Worm (Caenorhabditis elegans) whole organism, mixed stage, embryonic: ENCODE measurements around the gene T18D3.5.
A peak's percentile ranks its signal among the peaks of the same experiment; 100 is the strongest.

Experiments used
- M03D4.4 ChIP-seq: sonication (generic microtip); optimal IDR thresholded peaks from 2 replicates; lab custom pipeline; 2017; ENCODE audit warnings: mild to moderate bottlenecking, missing genetic modification characterization, missing compliant biosample characterization
- bed-3 ChIP-seq: fragments of 200-800 bp; sonication (Bioruptor generic); optimal IDR thresholded peaks from 3 replicates; lab custom pipeline; 2018; ENCODE audit warnings: mild to moderate bottlenecking, missing genetic modification characterization, moderate library complexity, missing compliant biosample characterization
- blmp-1 ChIP-seq: fragments of 150-350 bp; optimal IDR thresholded peaks from 2 replicates; lab custom pipeline; 2014; ENCODE audit warnings: missing biosample characterization, missing genetic modification characterization
- ceh-39 ChIP-seq: fragments of 150-350 bp; optimal IDR thresholded peaks from 2 replicates; lab custom pipeline; 2014; ENCODE audit warnings: missing biosample characterization, missing genetic modification characterization
- ceh-43 ChIP-seq: fragments of 200-800 bp; sonication (Bioruptor generic); optimal IDR thresholded peaks from 2 replicates; lab custom pipeline; 2018; ENCODE audit warnings: mild to moderate bottlenecking, missing genetic modification characterization, moderate library complexity, missing compliant biosample characterization
- ceh-83 ChIP-seq: fragments of 200-800 bp; sonication (Bioruptor generic); optimal IDR thresholded peaks from 2 replicates; lab custom pipeline; 2018; ENCODE audit warnings: mild to moderate bottlenecking, missing genetic modification characterization, missing compliant biosample characterization
- ces-1 ChIP-seq: fragments of 150-350 bp; optimal IDR thresholded peaks from 2 replicates; lab custom pipeline; 2014; ENCODE audit warnings: missing biosample characterization, missing genetic modification reagents, missing genetic modification characterization
- cnd-1 ChIP-seq: fragments of 200-800 bp; sonication (Bioruptor generic); optimal IDR thresholded peaks from 2 replicates; lab custom pipeline; 2018; ENCODE audit warnings: mild to moderate bottlenecking, missing genetic modification characterization, missing compliant biosample characterization
- drap-1 ChIP-seq: fragments of 200-800 bp; sonication (Bioruptor generic); optimal IDR thresholded peaks from 3 replicates; lab custom pipeline; 2018; ENCODE audit warnings: mild to moderate bottlenecking, missing genetic modification characterization, missing compliant biosample characterization
- elt-1 ChIP-seq: sonication (generic microtip); optimal IDR thresholded peaks from 2 replicates; lab custom pipeline; 2017; ENCODE audit warnings: missing genetic modification characterization, mild to moderate bottlenecking, missing compliant biosample characterization, antibody characterized with exemption, moderate library complexity, borderline replicate concordance; ENCODE audit not compliant: insufficient read depth
- elt-3 ChIP-seq: fragments of 150-350 bp; optimal IDR thresholded peaks from 2 replicates; lab custom pipeline; 2014; ENCODE audit warnings: missing biosample characterization, missing genetic modification characterization
- flh-1 ChIP-seq: fragments of 200-800 bp; sonication (Bioruptor generic); optimal IDR thresholded peaks from 2 replicates; lab custom pipeline; 2018; ENCODE audit warnings: mild to moderate bottlenecking, missing genetic modification characterization, moderate library complexity, missing compliant biosample characterization
- ham-2 ChIP-seq: fragments of 200-800 bp; sonication (Bioruptor generic); optimal IDR thresholded peaks from 2 replicates; lab custom pipeline; 2018; ENCODE audit warnings: mild to moderate bottlenecking, missing genetic modification characterization, missing compliant biosample characterization
- hlh-1 ChIP-seq: fragments of 150-350 bp; optimal IDR thresholded peaks from 2 replicates; lab custom pipeline; 2014; ENCODE audit warnings: missing biosample characterization, missing genetic modification reagents, missing genetic modification characterization
- lin-13 ChIP-seq: fragments of 150-350 bp; optimal IDR thresholded peaks from 2 replicates; lab custom pipeline; 2014; ENCODE audit warnings: missing biosample characterization, missing genetic modification characterization
- lin-32 ChIP-seq: fragments of 200-800 bp; sonication (Bioruptor generic); optimal IDR thresholded peaks from 2 replicates; lab custom pipeline; 2018; ENCODE audit warnings: mild to moderate bottlenecking, missing genetic modification characterization, missing compliant biosample characterization
- lsy-2 ChIP-seq: fragments of 150-350 bp; optimal IDR thresholded peaks from 2 replicates; lab custom pipeline; 2014; ENCODE audit warnings: missing biosample characterization, missing genetic modification characterization
- mab-5 ChIP-seq: fragments of 150-350 bp; optimal IDR thresholded peaks from 2 replicates; lab custom pipeline; 2014; ENCODE audit warnings: missing biosample characterization, missing genetic modification characterization
- mep-1 ChIP-seq: fragments of 150-350 bp; optimal IDR thresholded peaks from 2 replicates; lab custom pipeline; 2017; ENCODE audit warnings: missing biosample characterization, missing genetic modification reagents, missing genetic modification characterization, inconsistent platforms
- mls-2 ChIP-seq: sonication (generic microtip); optimal IDR thresholded peaks from 2 replicates; lab custom pipeline; 2016; ENCODE audit warnings: mild to moderate bottlenecking, missing genetic modification characterization, moderate library complexity, missing compliant biosample characterization
- nhr-12 ChIP-seq: fragments of 150-350 bp; optimal IDR thresholded peaks from 2 replicates; lab custom pipeline; 2014; ENCODE audit warnings: missing biosample characterization, missing genetic modification characterization
- nhr-2 ChIP-seq: fragments of 150-350 bp; optimal IDR thresholded peaks from 2 replicates; lab custom pipeline; 2014; ENCODE audit warnings: missing biosample characterization, missing genetic modification characterization
- nhr-237 ChIP-seq: fragments of 150-350 bp; optimal IDR thresholded peaks from 2 replicates; lab custom pipeline; 2014; ENCODE audit warnings: missing biosample characterization, missing genetic modification characterization
- nhr-28 ChIP-seq: fragments of 150-350 bp; optimal IDR thresholded peaks from 2 replicates; lab custom pipeline; 2014; ENCODE audit warnings: missing biosample characterization, missing genetic modification characterization
- nhr-76 ChIP-seq: sonication (generic microtip); optimal IDR thresholded peaks from 2 replicates; lab custom pipeline; 2017; ENCODE audit warnings: missing biosample characterization, missing genetic modification characterization
- pha-4 ChIP-seq: fragments of 150-350 bp; optimal IDR thresholded peaks from 2 replicates; lab custom pipeline; 2018; ENCODE audit warnings: missing biosample characterization, missing genetic modification reagents, missing genetic modification characterization
- sem-2 ChIP-seq: fragments of 200-800 bp; sonication (Bioruptor generic); optimal IDR thresholded peaks from 2 replicates; lab custom pipeline; 2018; ENCODE audit warnings: mild to moderate bottlenecking, missing genetic modification characterization, missing compliant biosample characterization
- snpc-4 ChIP-seq: fragments of 150-350 bp; optimal IDR thresholded peaks from 2 replicates; lab custom pipeline; 2014; ENCODE audit warnings: missing biosample characterization, missing genetic modification characterization
- sptf-1 ChIP-seq: sonication (generic microtip); optimal IDR thresholded peaks from 2 replicates; lab custom pipeline; 2017; ENCODE audit warnings: mild to moderate bottlenecking, missing genetic modification characterization, moderate library complexity, missing compliant biosample characterization
- tbx-8 ChIP-seq: fragments of 200-800 bp; sonication (Bioruptor generic); optimal IDR thresholded peaks from 2 replicates; lab custom pipeline; 2018; ENCODE audit warnings: mild to moderate bottlenecking, missing genetic modification characterization, moderate library complexity, missing compliant biosample characterization
- unc-120 ChIP-seq: sonication (generic microtip); optimal IDR thresholded peaks from 2 replicates; lab custom pipeline; 2017; ENCODE audit warnings: missing genetic modification characterization, missing compliant biosample characterization; ENCODE audit not compliant: poor library complexity, severe bottlenecking
- unc-39 ChIP-seq: fragments of 150-350 bp; optimal IDR thresholded peaks from 2 replicates; lab custom pipeline; 2014; ENCODE audit warnings: missing biosample characterization, missing genetic modification characterization
- unc-62 ChIP-seq: fragments of 150-350 bp; optimal IDR thresholded peaks from 2 replicates; lab custom pipeline; 2014; ENCODE audit warnings: missing biosample characterization, missing genetic modification reagents, missing genetic modification characterization
- zip-8 ChIP-seq: fragments of 150-350 bp; optimal IDR thresholded peaks from 2 replicates; lab custom pipeline; 2014; ENCODE audit warnings: missing biosample characterization, missing genetic modification characterization
- ztf-11 ChIP-seq: fragments of 150-350 bp; optimal IDR thresholded peaks from 2 replicates; lab custom pipeline; 2014; ENCODE audit warnings: missing biosample characterization, missing genetic modification characterization

The T18D3.5 gene

DNA sequence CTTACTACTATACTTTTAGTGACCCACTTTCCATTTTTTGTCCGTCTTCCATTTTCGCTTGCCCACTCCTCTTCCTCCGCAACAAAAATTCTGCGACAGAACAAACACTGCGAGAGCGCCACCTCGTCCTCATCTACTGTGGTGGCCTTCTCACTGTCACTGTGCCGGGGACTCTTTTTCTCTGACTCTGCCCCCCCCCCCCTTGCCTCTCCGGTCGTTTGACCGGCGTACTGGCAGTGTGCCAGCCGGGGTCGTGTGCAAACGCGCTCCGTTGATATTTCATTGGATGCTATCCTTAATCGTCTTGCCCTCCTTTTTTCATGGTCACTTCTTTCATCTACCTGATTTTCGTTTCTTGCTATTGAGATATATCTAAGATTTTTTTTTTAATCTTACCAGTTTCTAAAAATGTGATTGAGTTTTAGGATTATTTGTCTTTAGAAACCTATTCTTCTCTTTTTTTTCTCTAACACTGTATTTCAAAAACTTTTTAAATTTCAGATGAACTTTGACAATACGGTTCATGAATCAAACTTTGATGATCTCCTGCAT lies 16.9 kb downstream of the T18D3.5 start, which contains the start of gene atf-6:
Gene atf-6 (plus strand): TSS at position 502 of the 552 bp plus-strand sequence.
- TF ChIP-seq ham-2 (peak; percentile 25), nhr-28 (tag; lab: Kevin White, UChicago) (no peak), nhr-76 (no peak), ceh-83 (no peak), lin-13 (tag; lab: Kevin White, UChicago) (peak; percentile 64), sptf-1 (tag; lab: Kevin White, UChicago) (peak; percentile 78), nhr-2 (tag; lab: Kevin White, UChicago) (peak; percentile 46), blmp-1 (tag; lab: Kevin White, UChicago) (no peak), mep-1 (tag; lab: Kevin White, UChicago) (peak; percentile 47), flh-1 (GFP tag; lab: Kevin White, UChicago) (peak; percentile 38), ceh-43 (peak; percentile 3), sem-2 (no peak), M03D4.4 (tag; lab: Kevin White, UChicago) (peak; percentile 71), elt-3 (tag; lab: Kevin White, UChicago) (no peak), zip-8 (tag; lab: Kevin White, UChicago) (no peak), elt-1 (tag; lab: Kevin White, UChicago) (no peak), pha-4 (tag; lab: Kevin White, UChicago) (peak; percentile 60), lin-32 (GFP tag; lab: Kevin White, UChicago) (peak; percentile 49), mls-2 (tag; lab: Kevin White, UChicago) (peak; percentile 81), mab-5 (tag; lab: Kevin White, UChicago) (no peak), lsy-2 (peak; percentile 46), hlh-1 (tag; lab: Kevin White, UChicago) (no peak), drap-1 (peak; percentile 72), cnd-1 (tag; lab: Kevin White, UChicago) (peak; percentile 68), ceh-39 (tag; lab: Kevin White, UChicago) (no peak), nhr-12 (tag; lab: Kevin White, UChicago) (no peak), bed-3 (GFP tag; lab: Kevin White, UChicago) (no peak), ces-1 (peak; percentile 40), unc-39 (no peak), nhr-237 (peak; percentile 53), unc-120 (tag; lab: Kevin White, UChicago) (peak; percentile 71), ztf-11 (tag; lab: Kevin White, UChicago) (peak; percentile 6), unc-62 (GFP tag; lab: Kevin White, UChicago) (peak; percentile 19), snpc-4 (no peak), tbx-8 (no peak)
- TF ChIP-seq, all 35 proteins: peak for 19

DNA sequence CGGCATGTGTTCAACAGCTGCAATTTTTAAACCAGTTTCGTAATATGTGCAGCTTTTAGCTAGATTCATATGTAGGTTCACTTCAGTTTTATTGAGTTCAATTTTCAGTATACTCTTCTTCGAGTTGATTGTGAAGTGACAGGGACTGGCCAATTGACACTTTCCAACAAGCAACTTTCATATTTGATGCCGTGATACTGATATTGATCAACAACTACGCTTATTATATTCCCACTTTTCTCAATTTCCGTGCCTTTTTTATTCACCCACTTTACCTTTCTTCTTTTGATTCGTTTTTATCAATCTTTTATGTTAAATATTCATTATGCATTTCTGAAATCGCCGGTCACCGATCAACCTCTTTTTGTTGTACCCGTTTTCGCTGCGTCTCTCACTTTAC lies 20.5 kb downstream of the T18D3.5 start:
- TF ChIP-seq nhr-28 (tag; lab: Kevin White, UChicago) (no peak), ceh-43 (no peak), M03D4.4 (tag; lab: Kevin White, UChicago) (no peak), unc-39 (no peak), snpc-4 (no peak), ztf-11 (tag; lab: Kevin White, UChicago) (no peak), ham-2 (no peak), lin-32 (GFP tag; lab: Kevin White, UChicago) (no peak), nhr-2 (tag; lab: Kevin White, UChicago) (no peak), bed-3 (GFP tag; lab: Kevin White, UChicago) (no peak), hlh-1 (tag; lab: Kevin White, UChicago) (no peak), elt-3 (tag; lab: Kevin White, UChicago) (no peak), ceh-83 (no peak), unc-120 (tag; lab: Kevin White, UChicago) (no peak), lsy-2 (no peak), flh-1 (GFP tag; lab: Kevin White, UChicago) (no peak), elt-1 (tag; lab: Kevin White, UChicago) (no peak), sem-2 (no peak), unc-62 (GFP tag; lab: Kevin White, UChicago) (no peak), nhr-76 (no peak)

ce11 chrX:12484749-12485148 lies 21.1 kb downstream of the T18D3.5 start, which contains the start of gene tbc-13:
TSS of gene tbc-13 (plus strand) at chrX:12485049.
- TF ChIP-seq zip-8 (tag; lab: Kevin White, UChicago): no peak
- TF ChIP-seq lin-13 (tag; lab: Kevin White, UChicago): no peak
- no peak for TF ChIP-seq mab-5 (tag; lab: Kevin White, UChicago)
- TF ChIP-seq nhr-2 (tag; lab: Kevin White, UChicago): no peak
- no peak for TF ChIP-seq blmp-1 (tag; lab: Kevin White, UChicago)
- TF ChIP-seq mls-2 (tag; lab: Kevin White, UChicago): no peak
- TF ChIP-seq drap-1: no peak
- TF ChIP-seq ceh-43: no peak
- no peak for TF ChIP-seq sptf-1 (tag; lab: Kevin White, UChicago)
- TF ChIP-seq bed-3 (GFP tag; lab: Kevin White, UChicago): no peak
- TF ChIP-seq lin-32 (GFP tag; lab: Kevin White, UChicago): no peak
- TF ChIP-seq unc-120 (tag; lab: Kevin White, UChicago): no peak
- TF ChIP-seq ham-2: no peak
- no peak for TF ChIP-seq ceh-39 (tag; lab: Kevin White, UChicago)
- TF ChIP-seq unc-39: no peak
- no peak for TF ChIP-seq ces-1
- no peak for TF ChIP-seq mep-1 (tag; lab: Kevin White, UChicago)
- TF ChIP-seq hlh-1 (tag; lab: Kevin White, UChicago): no peak
- TF ChIP-seq ztf-11 (tag; lab: Kevin White, UChicago): no peak
